Fruit fly (Drosophila melanogaster) whole organism, prepupa: ENCODE results near the gene CG11498.
A peak's percentile ranks its signal among the peaks of the same experiment; 100 is the strongest.

Experiments used
- CG10631 ChIP-seq: fragments of 200-800 bp; sonication (Bioruptor generic); optimal IDR thresholded peaks from 2 replicates; lab custom pipeline; 2016; ENCODE audit warnings: missing biosample characterization, missing genetic modification characterization
- CG11902 ChIP-seq: fragments of 200-800 bp; sonication (Bioruptor generic); optimal IDR thresholded peaks from 3 replicates; lab custom pipeline; 2016; ENCODE audit warnings: missing biosample characterization, missing genetic modification characterization
- CG1621 ChIP-seq: fragments of 200-800 bp; sonication (Bioruptor generic); optimal IDR thresholded peaks from 3 replicates; lab custom pipeline; 2018; ENCODE audit warnings: missing biosample characterization, mild to moderate bottlenecking, missing genetic modification characterization
- CG16779 ChIP-seq: fragments of 200-800 bp; sonication (Bioruptor generic); optimal IDR thresholded peaks from 3 replicates; lab custom pipeline; 2017; ENCODE audit warnings: missing biosample characterization, mild to moderate bottlenecking, missing genetic modification characterization
- CG3032 ChIP-seq: fragments of 200-800 bp; optimal IDR thresholded peaks from 2 replicates; lab custom pipeline; 2019; ENCODE audit warnings: missing biosample characterization, mild to moderate bottlenecking, missing genetic modification characterization, moderate library complexity
- CG31627 ChIP-seq: fragments of 200-800 bp; sonication (Bioruptor generic); optimal IDR thresholded peaks from 3 replicates; lab custom pipeline; 2016; ENCODE audit warnings: missing biosample characterization, missing genetic modification characterization
- CG4318 ChIP-seq: fragments of 200-800 bp; sonication (Bioruptor generic); optimal IDR thresholded peaks from 3 replicates; lab custom pipeline; 2017; ENCODE audit warnings: missing biosample characterization, mild to moderate bottlenecking, missing genetic modification characterization
- CG6792 ChIP-seq: fragments of 200-800 bp; sonication (Bioruptor generic); optimal IDR thresholded peaks from 3 replicates; lab custom pipeline; 2016; ENCODE audit warnings: missing biosample characterization, missing genetic modification characterization
- CG8119 ChIP-seq: fragments of 200-800 bp; sonication (Bioruptor generic); IDR thresholded peaks from 3 replicates; pipeline ENCODE4 v1.3.6; 2022; ENCODE audit warnings: missing biosample characterization, missing genetic modification characterization
- CG8632 ChIP-seq: fragments of 200-800 bp; sonication (Bioruptor generic); optimal IDR thresholded peaks from 3 replicates; lab custom pipeline; 2016; ENCODE audit warnings: missing biosample characterization, missing genetic modification characterization
- Eip75B ChIP-seq: fragments of 200-800 bp; sonication (Bioruptor generic); optimal IDR thresholded peaks from 3 replicates; lab custom pipeline; 2016; ENCODE audit warnings: missing biosample characterization, missing genetic modification characterization
- Eip78C ChIP-seq: fragments of 200-800 bp; sonication (Bioruptor generic); peaks from one replicate; lab custom pipeline; 2016; ENCODE audit warnings: missing biosample characterization, missing genetic modification characterization
- Ets21C ChIP-seq: fragments of 200-800 bp; sonication (Bioruptor generic); optimal IDR thresholded peaks from 3 replicates; lab custom pipeline; 2016; ENCODE audit warnings: missing biosample characterization, missing genetic modification characterization
- Gug ChIP-seq: fragments of 200-800 bp; sonication (Bioruptor generic); IDR thresholded peaks from 2 replicates; pipeline ENCODE4 v1.3.6; 2022; ENCODE audit warnings: missing biosample characterization, missing genetic modification characterization
- Hr39 ChIP-seq: fragments of 200-800 bp; sonication (Bioruptor generic); optimal IDR thresholded peaks from 2 replicates; lab custom pipeline; 2016; ENCODE audit warnings: missing biosample characterization, missing genetic modification characterization
- OdsH ChIP-seq: fragments of 200-800 bp; sonication (Bioruptor generic); optimal IDR thresholded peaks from 3 replicates; lab custom pipeline; 2016; ENCODE audit warnings: missing biosample characterization, missing genetic modification characterization
- Sox102F ChIP-seq: fragments of 200-800 bp; sonication (Bioruptor generic); optimal IDR thresholded peaks from 2 replicates; lab custom pipeline; 2016; ENCODE audit warnings: missing biosample characterization, mild to moderate bottlenecking, missing genetic modification characterization
- Sox14 ChIP-seq: fragments of 200-800 bp; sonication (Bioruptor generic); optimal IDR thresholded peaks from 3 replicates; lab custom pipeline; 2016; ENCODE audit warnings: missing biosample characterization, missing genetic modification characterization
- acj6 ChIP-seq: fragments of 200-800 bp; sonication (Bioruptor generic); optimal IDR thresholded peaks from 3 replicates; lab custom pipeline; 2016; ENCODE audit warnings: missing biosample characterization, missing genetic modification characterization
- dsx ChIP-seq: fragments of 200-800 bp; optimal IDR thresholded peaks from 3 replicates; lab custom pipeline; 2019; ENCODE audit warnings: missing biosample characterization, mild to moderate bottlenecking, missing genetic modification characterization, moderate library complexity; ENCODE audit not compliant: poor library complexity, severe bottlenecking
- eg ChIP-seq: fragments of 200-800 bp; sonication (Bioruptor generic); IDR thresholded peaks from 3 replicates; pipeline ENCODE4 v1.3.6; 2022; ENCODE audit warnings: missing biosample characterization, missing genetic modification characterization
- fd85E ChIP-seq: fragments of 200-800 bp; sonication (Bioruptor generic); optimal IDR thresholded peaks from 3 replicates; lab custom pipeline; 2016; ENCODE audit warnings: missing biosample characterization, missing genetic modification characterization
- fkh ChIP-seq: fragments of 200-800 bp; sonication (Bioruptor generic); optimal IDR thresholded peaks from 3 replicates; lab custom pipeline; 2017; ENCODE audit warnings: missing biosample characterization, mild to moderate bottlenecking, missing genetic modification characterization, moderate library complexity
- lz ChIP-seq: fragments of 200-800 bp; sonication (Bioruptor generic); optimal IDR thresholded peaks from 3 replicates; lab custom pipeline; 2016; ENCODE audit warnings: missing biosample characterization, missing genetic modification characterization
- net ChIP-seq: fragments of 200-800 bp; sonication (Bioruptor generic); optimal IDR thresholded peaks from 3 replicates; lab custom pipeline; 2016; ENCODE audit warnings: missing biosample characterization, missing genetic modification characterization
- pdm3 ChIP-seq: fragments of 200-800 bp; sonication (Bioruptor generic); optimal IDR thresholded peaks from 3 replicates; lab custom pipeline; 2016; ENCODE audit warnings: missing biosample characterization, missing genetic modification characterization
- spab ChIP-seq: fragments of 200-800 bp; sonication (Bioruptor generic); optimal IDR thresholded peaks from 2 replicates; lab custom pipeline; 2017; ENCODE audit warnings: missing biosample characterization, mild to moderate bottlenecking, missing genetic modification characterization, missing genetic modification reagents
- ss ChIP-seq, 2 experiments: fragments of 200-800 bp; sonication (Bioruptor generic); optimal IDR thresholded peaks; 2 replicates in 1 of 2; 3 replicates in 1 of 2; lab custom pipeline; 2017 to 2018; ENCODE audit warnings: mild to moderate bottlenecking in 2 of 2, missing biosample characterization in 2 of 2, missing genetic modification characterization in 2 of 2, moderate library complexity in 1 of 2
- svp ChIP-seq: fragments of 200-800 bp; sonication (Bioruptor generic); peaks from one replicate; lab custom pipeline; 2016; ENCODE audit warnings: missing biosample characterization, missing genetic modification characterization
- vri ChIP-seq: fragments of 200-800 bp; sonication (Bioruptor generic); optimal IDR thresholded peaks from 3 replicates; lab custom pipeline; 2016; ENCODE audit warnings: missing biosample characterization, mild to moderate bottlenecking, missing genetic modification characterization

Gene CG11498

DNA sequence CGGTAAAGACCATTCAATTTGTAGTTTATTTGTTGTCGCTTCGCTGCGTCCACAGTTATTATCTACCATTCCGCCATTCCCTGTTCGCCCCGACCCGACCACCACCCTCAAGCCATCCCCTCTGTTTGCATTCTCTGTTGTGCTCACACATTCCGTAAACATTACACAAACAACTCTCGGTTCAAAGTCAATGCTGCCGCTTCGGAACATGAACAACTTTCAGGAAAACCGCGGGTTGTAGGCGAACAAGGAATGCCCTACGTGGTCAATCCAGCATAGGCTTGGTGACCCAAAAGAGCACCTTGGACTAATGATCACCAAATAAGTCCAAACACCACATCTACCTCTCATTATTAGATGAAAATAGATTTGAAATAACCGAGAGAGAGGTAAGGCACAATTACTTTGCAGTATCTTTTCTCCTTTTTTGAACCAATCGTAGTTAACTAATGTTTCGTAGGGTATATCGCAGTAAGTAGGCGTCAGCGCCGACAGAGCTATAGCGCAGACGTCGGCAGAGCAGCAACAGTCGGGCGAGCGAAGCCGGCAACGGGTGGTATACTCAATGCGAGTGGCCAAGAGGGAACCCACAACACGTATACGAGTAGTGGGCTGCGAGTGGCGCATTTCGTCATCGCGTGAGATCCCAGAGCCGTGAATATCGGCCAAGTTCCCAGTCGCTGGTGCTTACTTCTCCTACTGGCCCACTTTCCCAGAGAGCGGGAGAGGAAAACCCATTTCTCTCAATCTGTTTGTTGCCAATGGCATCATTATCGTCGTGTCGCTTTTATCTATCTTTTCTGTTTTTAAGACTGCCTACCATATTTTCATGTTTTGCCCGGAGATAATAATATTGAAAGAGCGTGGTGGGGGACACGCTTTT is 43.1 kb upstream of the CG11498 start (continued):
- TF ChIP-seq Sox14 (GFP tag; lab: Kevin White, UChicago) (peak; percentile 40), CG6792 (GFP tag; lab: Kevin White, UChicago) (peak; percentile 70), eg (GFP tag; lab: Robert Waterston, UW) (peak; percentile 75; the same call in 2 of the 3 replicates), Sox102F (GFP tag; lab: Kevin White, UChicago) (no peak), spab (GFP tag; lab: Kevin White, UChicago) (peak; percentile 48), Hr39 (GFP tag; lab: Kevin White, UChicago) (peak; percentile 40), dsx (GFP tag; lab: Kevin White, UChicago) (peak; percentile 60), CG1621 (tag; lab: Kevin White, UChicago) (peak; percentile 46), CG11902 (peak; percentile 69), svp (peak; percentile 67)

DNA sequence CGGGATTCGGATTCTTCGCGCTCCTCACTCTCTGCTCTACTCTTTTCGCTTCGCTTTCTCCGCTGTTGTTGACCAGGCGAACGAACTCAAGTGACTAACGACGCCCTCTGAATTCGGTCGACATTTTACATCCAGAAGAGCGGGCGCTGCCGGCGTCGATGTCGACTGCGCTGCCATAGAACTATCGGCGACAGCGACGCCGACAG is 42.5 kb upstream of the CG11498 start, which contains the start of gene CG9743:
Gene CG9743 (minus strand): TSS at position 101 of the 206 bp plus-strand sequence.
- TF ChIP-seq pdm3 (GFP tag; lab: Kevin White, UChicago) (no peak), OdsH (no peak), acj6 (no peak), CG6792 (GFP tag; lab: Kevin White, UChicago) (no peak), lz (GFP tag; lab: Kevin White, UChicago) (no peak), CG8632 (GFP tag; lab: Kevin White, UChicago) (no peak), Ets21C (GFP tag; lab: Kevin White, UChicago) (no peak), CG10631 (GFP tag; lab: Kevin White, UChicago) (no peak), Eip75B (GFP tag; lab: Kevin White, UChicago) (no peak), CG8119 (GFP tag; lab: Robert Waterston, UW) (no peak), Sox14 (GFP tag; lab: Kevin White, UChicago) (no peak), Sox102F (GFP tag; lab: Kevin White, UChicago) (no peak), CG3032 (no peak), CG16779 (tag; lab: Kevin White, UChicago) (no peak), fd85E (GFP tag; lab: Kevin White, UChicago) (no peak)

DNA sequence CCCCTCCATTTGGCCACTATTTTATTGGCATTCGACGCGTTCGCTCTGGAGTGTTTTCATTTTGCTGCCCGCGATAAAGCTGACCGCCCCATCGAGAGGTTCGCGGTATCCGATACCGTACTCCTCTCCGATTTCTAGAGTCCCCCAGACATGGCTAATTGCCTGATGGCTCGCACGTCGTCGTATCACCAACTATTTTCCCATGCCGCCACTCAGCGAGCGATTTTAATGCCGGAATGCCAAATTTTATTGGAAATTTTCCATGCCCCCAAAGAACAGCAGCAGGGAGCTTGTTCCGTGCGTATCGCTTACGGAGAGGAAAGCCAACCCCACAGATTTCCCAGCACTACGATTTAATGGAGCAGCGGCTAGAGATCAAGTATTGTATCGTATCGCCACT is 40.8 kb upstream of the CG11498 start:
- no peak for TF ChIP-seq CG8119 (GFP tag; lab: Robert Waterston, UW)
- TF ChIP-seq Gug (GFP tag; lab: Robert Waterston, UW) = no peak
- TF ChIP-seq dsx (GFP tag; lab: Kevin White, UChicago) = no peak

DNA sequence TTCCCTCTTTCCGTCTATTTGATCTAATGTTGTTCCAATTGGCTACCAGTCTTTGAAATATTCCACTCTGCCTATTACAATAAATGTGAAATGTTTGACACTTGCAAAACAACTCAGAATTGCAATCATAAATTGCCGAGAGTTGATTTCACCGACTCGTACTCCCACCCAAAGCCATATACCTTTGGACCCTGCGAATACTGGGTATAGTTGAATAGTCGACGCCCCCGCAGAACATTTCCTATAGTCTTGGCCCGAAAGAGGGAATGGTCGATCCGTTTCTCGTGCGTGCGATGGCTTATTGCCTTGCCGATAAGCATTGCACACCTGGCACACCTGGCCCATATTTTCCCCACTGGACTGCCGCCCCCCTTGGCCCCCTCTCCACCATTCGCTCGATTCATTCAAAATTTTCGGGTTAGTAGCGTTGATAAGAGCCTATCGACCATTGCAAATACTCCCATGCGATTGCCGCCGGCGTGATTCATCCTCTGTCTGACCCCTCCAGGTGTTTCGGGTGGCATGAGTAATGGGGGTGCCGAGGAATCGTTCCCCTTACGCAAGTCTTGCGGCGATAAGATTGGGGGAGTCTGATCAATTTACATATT is 39.9 kb upstream of the CG11498 start:
- TF ChIP-seq net (GFP tag; lab: Kevin White, UChicago) (no peak), Eip78C (GFP tag; lab: Kevin White, UChicago) (peak; percentile 5), vri (GFP tag; lab: Kevin White, UChicago) (peak; percentile 91), fkh (peak; percentile 5)

DNA sequence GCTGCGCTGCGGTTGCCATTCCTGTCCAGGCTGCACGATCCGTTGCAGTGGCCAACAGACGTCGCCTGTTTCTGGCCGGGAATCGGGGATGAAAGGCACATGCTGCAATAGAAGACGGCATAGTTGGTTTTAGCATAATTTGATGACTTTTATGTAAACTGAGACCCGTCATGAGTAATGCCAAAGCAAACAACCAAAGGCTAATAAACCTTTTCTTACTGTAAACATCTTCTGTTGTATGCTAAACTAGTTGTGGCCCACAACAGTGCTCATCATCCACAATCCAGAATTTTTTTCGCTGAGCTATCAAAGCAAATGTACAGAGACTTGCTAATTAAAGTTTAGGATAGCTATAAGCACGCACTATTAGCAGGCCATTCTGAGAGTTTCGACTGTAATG is 38.5 kb upstream of the CG11498 start:
- no peak for TF ChIP-seq dsx (GFP tag; lab: Kevin White, UChicago)
- TF ChIP-seq CG4318 (GFP tag; lab: Kevin White, UChicago) = no peak
- no peak for TF ChIP-seq CG31627
- peak; percentile 85 for TF ChIP-seq fkh
- no peak for TF ChIP-seq ss (GFP tag; optimal IDR thresholded peaks at IDR 0.05; lab: Kevin White, UChicago)
- no peak for TF ChIP-seq Gug (GFP tag; lab: Robert Waterston, UW)
